Worm (Caenorhabditis elegans) whole organism, young adult: ENCODE data around the gene Y17D7C.2.

Source experiments
- B0261.1 ChIP-seq: sonication (generic microtip); optimal IDR thresholded peaks from 2 replicates; lab custom pipeline; 2016; ENCODE audit warnings: mild to moderate bottlenecking, missing genetic modification characterization, moderate library complexity, missing compliant biosample characterization
- B0336.3 ChIP-seq: fragments of 200-800 bp; sonication (Bioruptor generic); IDR thresholded peaks from 2 replicates; pipeline ENCODE4 v1.3.6; 2022; ENCODE audit warnings: missing genetic modification characterization, missing compliant biosample characterization
- D2030.7 ChIP-seq: fragments of 200-800 bp; sonication (Bioruptor generic); IDR thresholded peaks from 2 replicates; pipeline ENCODE4 v1.3.6; 2022; ENCODE audit warnings: missing genetic modification reagents, missing genetic modification characterization, missing compliant biosample characterization
- F49E8.2 ChIP-seq: sonication (generic microtip); optimal IDR thresholded peaks from 3 replicates; lab custom pipeline; 2017; ENCODE audit warnings: missing genetic modification characterization, mild to moderate bottlenecking, missing compliant biosample characterization, antibody characterized with exemption, moderate library complexity; ENCODE audit not compliant: insufficient read depth
- K12H6.12 ChIP-seq: fragments of 200-800 bp; sonication (Bioruptor generic); optimal IDR thresholded peaks from 2 replicates; lab custom pipeline; 2018; ENCODE audit warnings: mild to moderate bottlenecking, missing genetic modification characterization, missing compliant biosample characterization
- Y53F4B.3 ChIP-seq: fragments of 200-800 bp; sonication (Bioruptor generic); IDR thresholded peaks from 2 replicates; pipeline ENCODE4 v1.3.6; 2022; ENCODE audit warnings: missing genetic modification reagents, missing genetic modification characterization, missing compliant biosample characterization
- Y56A3A.18 ChIP-seq: fragments of 200-800 bp; sonication (Bioruptor generic); IDR thresholded peaks from 2 replicates; pipeline ENCODE4 v1.3.6; 2022; ENCODE audit warnings: missing genetic modification reagents, missing genetic modification characterization, missing compliant biosample characterization
- ama-1 ChIP-seq, 3 experiments: fragments of 150-350 bp in 1 of 3; sonication (generic microtip) in 2 of 3; optimal IDR thresholded peaks; 2 replicates each; lab custom pipeline; 2014 to 2018; ENCODE audit warnings: missing biosample characterization in 2 of 3, missing genetic modification characterization in 2 of 3, missing genetic modification reagents in 2 of 3
- attf-5 ChIP-seq: fragments of 200-800 bp; sonication (Bioruptor generic); optimal IDR thresholded peaks from 2 replicates; lab custom pipeline; 2018; ENCODE audit warnings: mild to moderate bottlenecking, missing genetic modification characterization, missing compliant biosample characterization
- bed-1 ChIP-seq: fragments of 200-800 bp; sonication (Bioruptor generic); IDR thresholded peaks from 2 replicates; pipeline ENCODE4 v1.3.6; 2022; ENCODE audit warnings: missing genetic modification reagents, missing genetic modification characterization, missing compliant biosample characterization
- die-1 ChIP-seq: sonication (generic microtip); optimal IDR thresholded peaks from 2 replicates; lab custom pipeline; 2016; ENCODE audit warnings: missing genotype, mild to moderate bottlenecking, missing genetic modification characterization, missing compliant biosample characterization
- dox-1 ChIP-seq: fragments of 200-800 bp; sonication (Bioruptor generic); IDR thresholded peaks from 2 replicates; pipeline ENCODE4 v1.3.6; 2022; ENCODE audit warnings: missing genetic modification reagents, missing genetic modification characterization, missing compliant biosample characterization
- egl-44 ChIP-seq: fragments of 200-800 bp; sonication (Bioruptor generic); IDR thresholded peaks from 2 replicates; pipeline ENCODE4 v1.3.6; 2022; ENCODE audit warnings: missing genetic modification reagents, missing genetic modification characterization, missing compliant biosample characterization
- him-1 ChIP-seq: sonication (generic microtip); optimal IDR thresholded peaks from 2 replicates; lab custom pipeline; 2016; ENCODE audit warnings: missing genotype, missing genetic modification reagents, missing genetic modification characterization, missing compliant biosample characterization
- hlh-12 ChIP-seq: sonication (generic microtip); optimal IDR thresholded peaks from 2 replicates; lab custom pipeline; 2016; ENCODE audit warnings: missing genetic modification characterization, missing compliant biosample characterization
- hlh-26 ChIP-seq: fragments of 200-800 bp; sonication (Bioruptor generic); conservative IDR thresholded peaks from 2 replicates; pipeline ENCODE4 v1.3.6; 2022; ENCODE audit warnings: missing genetic modification reagents, missing genetic modification characterization, missing compliant biosample characterization
- hrde-1 ChIP-seq: sonication (generic microtip); optimal IDR thresholded peaks from 2 replicates; lab custom pipeline; 2016; ENCODE audit warnings: missing genetic modification characterization, mild to moderate bottlenecking, missing compliant biosample characterization, moderate library complexity, missing genotype, missing genetic modification reagents, borderline replicate concordance
- lir-1 ChIP-seq: fragments of 200-800 bp; sonication (Bioruptor generic); conservative IDR thresholded peaks from 2 replicates; pipeline ENCODE4 v1.3.6; 2022; ENCODE audit warnings: missing genetic modification reagents, missing genetic modification characterization, missing compliant biosample characterization
- mes-4 ChIP-seq: sonication (generic microtip); optimal IDR thresholded peaks from 2 replicates; lab custom pipeline; 2016; ENCODE audit warnings: missing genotype, missing genetic modification characterization, missing compliant biosample characterization
- mxl-1 ChIP-seq: sonication (generic microtip); optimal IDR thresholded peaks from 2 replicates; lab custom pipeline; 2016; ENCODE audit warnings: missing genetic modification characterization, missing compliant biosample characterization
- nhr-120 ChIP-seq: fragments of 200-800 bp; sonication (Bioruptor generic); IDR thresholded peaks from 2 replicates; pipeline ENCODE4 v1.3.6; 2022; ENCODE audit warnings: missing genetic modification characterization, missing compliant biosample characterization
- nhr-27 ChIP-seq: fragments of 200-800 bp; sonication (Bioruptor generic); optimal IDR thresholded peaks from 2 replicates; lab custom pipeline; 2018; ENCODE audit warnings: mild to moderate bottlenecking, missing genetic modification characterization, moderate library complexity, missing compliant biosample characterization
- nhr-90 ChIP-seq: sonication (generic microtip); optimal IDR thresholded peaks from 2 replicates; lab custom pipeline; 2016; ENCODE audit warnings: missing genotype, mild to moderate bottlenecking, missing genetic modification characterization, missing compliant biosample characterization
- rpc-1 ChIP-seq, 2 experiments: fragments of 150-350 bp in 1 of 2; sonication (generic microtip) in 1 of 2; optimal IDR thresholded peaks; 2 replicates each; lab custom pipeline; 2014 to 2018; ENCODE audit warnings: missing biosample characterization in 1 of 2, missing genetic modification characterization in 1 of 2, missing genetic modification reagents in 1 of 2, missing genotype in 1 of 2
- sdz-38 ChIP-seq: sonication (generic microtip); optimal IDR thresholded peaks from 2 replicates; lab custom pipeline; 2016; ENCODE audit warnings: missing genotype, missing genetic modification characterization, missing compliant biosample characterization
- snpc-4 ChIP-seq, 5 experiments: fragments of 150-350 bp in 1 of 5; sonication (generic microtip) in 4 of 5; optimal IDR thresholded peaks; 2 replicates each; lab custom pipeline; 2014 to 2018; ENCODE audit warnings: missing genetic modification characterization in 5 of 5, missing biosample characterization in 3 of 5, antibody characterized with exemption in 2 of 5, mild to moderate bottlenecking in 2 of 5, missing compliant biosample characterization in 2 of 5, missing genotype in 2 of 5, moderate library complexity in 2 of 5, missing genetic modification reagents in 1 of 5
- tbp1 ChIP-seq: fragments of 200-800 bp; sonication (Bioruptor generic); optimal IDR thresholded peaks from 2 replicates; lab custom pipeline; 2018; ENCODE audit warnings: mild to moderate bottlenecking, missing genetic modification characterization, missing compliant biosample characterization
- tlf-1 ChIP-seq: fragments of 200-800 bp; sonication (Bioruptor generic); optimal IDR thresholded peaks from 2 replicates; lab custom pipeline; 2018; ENCODE audit warnings: mild to moderate bottlenecking, missing genetic modification characterization, missing compliant biosample characterization
- unc-62 ChIP-seq: fragments of 150-350 bp; optimal IDR thresholded peaks from 2 replicates; lab custom pipeline; 2014; ENCODE audit warnings: missing biosample characterization, missing genetic modification reagents, missing genetic modification characterization
- zim-3 ChIP-seq: sonication (generic microtip); optimal IDR thresholded peaks from 2 replicates; lab custom pipeline; 2017; ENCODE audit warnings: mild to moderate bottlenecking, missing genetic modification characterization, moderate library complexity, missing compliant biosample characterization
- ztf-18 ChIP-seq: sonication (generic microtip); optimal IDR thresholded peaks from 2 replicates; lab custom pipeline; 2016; ENCODE audit warnings: missing genotype, mild to moderate bottlenecking, missing genetic modification characterization, missing compliant biosample characterization
- ztf-25 ChIP-seq: fragments of 200-800 bp; sonication (Bioruptor generic); IDR thresholded peaks from 2 replicates; pipeline ENCODE4 v1.3.6; 2022; ENCODE audit warnings: missing genetic modification reagents, missing genetic modification characterization, missing compliant biosample characterization
- ztf-26 ChIP-seq: sonication (generic microtip); optimal IDR thresholded peaks from 2 replicates; lab custom pipeline; 2017; ENCODE audit warnings: missing genetic modification characterization, missing compliant biosample characterization

Gene Y17D7C.2

ce11 chrV:18721873-18722272 is 2.1 kb upstream of the Y17D7C.2 start:
- no peak for TF ChIP-seq Y53F4B.3 (GFP tag; lab: Robert Waterston, UW)
- no peak for TF ChIP-seq die-1 (tag; lab: Kevin White, UChicago)
- TF ChIP-seq dox-1 (GFP tag; lab: Robert Waterston, UW), result no peak
- no peak for TF ChIP-seq bed-1 (GFP tag; lab: Robert Waterston, UW)
- no peak for TF ChIP-seq ztf-25 (GFP tag; lab: Robert Waterston, UW)
- TF ChIP-seq zim-3, result no peak
- no peak for TF ChIP-seq nhr-90 (tag; lab: Kevin White, UChicago)
- TF ChIP-seq unc-62, result no peak
- no peak for TF ChIP-seq K12H6.12 (tag; lab: Kevin White, UChicago)
- no peak for TF ChIP-seq attf-5 (GFP tag; lab: Kevin White, UChicago)
- TF ChIP-seq ztf-26 (tag; lab: Kevin White, UChicago), result no peak
- no peak for TF ChIP-seq mes-4 (tag; lab: Kevin White, UChicago)
- TF ChIP-seq hlh-26 (GFP tag; lab: Robert Waterston, UW), result no peak
- TF ChIP-seq mxl-1 (tag; lab: Kevin White, UChicago), result no peak
- TF ChIP-seq egl-44 (GFP tag; lab: Robert Waterston, UW), result no peak

DNA sequence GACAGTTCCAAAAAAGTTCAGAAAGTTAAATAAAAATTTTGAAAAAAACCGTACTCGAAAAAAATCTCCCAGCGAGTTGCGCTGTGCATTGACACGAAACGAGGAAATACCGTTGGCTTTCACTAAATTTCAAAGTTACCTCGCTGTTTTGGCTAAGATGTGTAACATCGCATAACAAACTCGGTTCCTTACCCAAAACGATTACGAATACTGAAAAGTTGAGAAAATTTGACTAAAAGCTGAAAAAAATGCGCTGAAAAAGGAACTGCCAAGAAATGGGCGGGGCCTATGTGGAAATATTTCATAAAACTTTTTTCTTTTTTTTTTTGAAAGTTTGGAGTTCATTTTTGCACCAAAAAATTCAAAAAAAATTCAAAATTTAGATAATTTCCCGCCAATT is 375 bp downstream of the Y17D7C.2 start:
- TF ChIP-seq lir-1 (GFP tag; lab: Robert Waterston, UW), result no peak
- no peak for TF ChIP-seq B0336.3
- TF ChIP-seq Y56A3A.18 (GFP tag; lab: Robert Waterston, UW), result no peak
- peak; percentile 6 for TF ChIP-seq sdz-38

DNA sequence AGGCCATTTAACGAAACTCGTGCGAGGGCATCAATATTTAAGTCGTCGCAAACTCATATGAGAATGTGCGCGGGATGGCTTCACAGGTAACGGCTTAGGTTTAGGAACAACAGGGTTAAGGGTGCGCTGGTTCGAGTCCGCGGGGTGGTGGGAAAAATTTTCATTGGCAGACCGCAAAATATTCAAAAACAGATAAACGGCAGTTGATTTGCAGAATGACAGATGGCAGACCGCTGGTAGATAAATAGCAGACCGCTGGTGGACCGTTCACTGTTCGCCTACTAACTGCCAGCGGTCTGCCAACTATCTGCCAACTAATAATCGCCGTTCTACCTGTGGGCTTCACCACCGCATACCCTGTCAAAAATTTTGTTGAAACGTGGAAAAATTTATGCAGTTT is 7.7 kb downstream of the Y17D7C.2 start:
- peak; percentile 24 for TF ChIP-seq B0261.1 (tag; lab: Kevin White, UChicago)
- TF ChIP-seq tlf-1 (GFP tag; lab: Kevin White, UChicago), result no peak
- peak; percentile 1 for TF ChIP-seq F49E8.2 (tag; lab: Kevin White, UChicago)
- peak; percentile 53 for TF ChIP-seq hlh-12 (tag; lab: Kevin White, UChicago)
- peak; percentile 24 for TF ChIP-seq die-1 (tag; lab: Kevin White, UChicago)
- TF ChIP-seq ztf-18 (tag; lab: Kevin White, UChicago), result peak; percentile 87
- peak; percentile 24; the same call in 1 of the 2 replicates for TF ChIP-seq D2030.7
- peak; percentile 95; the same call in 1 of the 2 replicates for TF ChIP-seq nhr-120 (GFP tag; lab: Robert Waterston, UW)
- no peak for TF ChIP-seq snpc-4 (GFP tag; optimal IDR thresholded peaks at IDR 0.05; lab: Kevin White, UChicago)
- TF ChIP-seq snpc-4 (tag; optimal IDR thresholded peaks at IDR 0.05; lab: Kevin White, UChicago), result peak in 1 of 4 experiments; percentile 52
- TF ChIP-seq ama-1 (optimal IDR thresholded peaks at IDR 0.05; lab: Kevin White, UChicago), result no peak
- peak in 1 of 2 experiments; percentile 5 for TF ChIP-seq ama-1 (GFP tag; optimal IDR thresholded peaks at IDR 0.05; lab: Kevin White, UChicago)
- TF ChIP-seq him-1 (tag; lab: Kevin White, UChicago), result peak; percentile 22
- no peak for TF ChIP-seq nhr-27 (tag; lab: Kevin White, UChicago)
- no peak for TF ChIP-seq tbp1 (GFP tag; lab: Kevin White, UChicago)
- peak; percentile 69; the same call in 1 of the 2 replicates for TF ChIP-seq egl-44 (GFP tag; lab: Robert Waterston, UW)
- TF ChIP-seq hrde-1 (tag; lab: Kevin White, UChicago), result peak; percentile 43
- peak; percentile 37 for TF ChIP-seq rpc-1 (optimal IDR thresholded peaks at IDR 0.05; lab: Kevin White, UChicago)
- peak; percentile 75 for TF ChIP-seq rpc-1 (tag; optimal IDR thresholded peaks at IDR 0.05; lab: Kevin White, UChicago)
- TF ChIP-seq bed-1 (GFP tag; lab: Robert Waterston, UW), result peak; percentile 97
- no peak for TF ChIP-seq mes-4 (tag; lab: Kevin White, UChicago)
